Fruit fly (Drosophila melanogaster) whole organism, embryonic: ENCODE data around the gene CG43389.

ENCODE experiments used
- BtbVII ChIP-seq: fragments of 200-800 bp; sonication (Bioruptor generic); optimal IDR thresholded peaks from 3 replicates; lab custom pipeline; 2017; ENCODE audit warnings: missing biosample characterization, mild to moderate bottlenecking, missing genetic modification characterization
- CG10147 ChIP-seq: fragments of 200-800 bp; sonication (Bioruptor generic); optimal IDR thresholded peaks from 2 replicates; lab custom pipeline; 2019; ENCODE audit warnings: missing biosample characterization, mild to moderate bottlenecking, missing genetic modification characterization, moderate library complexity
- CG11456 ChIP-seq: fragments of 200-800 bp; sonication (Bioruptor generic); IDR thresholded peaks from 3 replicates; pipeline ENCODE4 v1.3.6; 2022; ENCODE audit warnings: missing biosample characterization, missing genetic modification characterization
- CG12236 ChIP-seq: fragments of 200-800 bp; sonication (Bioruptor generic); optimal IDR thresholded peaks from 2 replicates; lab custom pipeline; 2016; ENCODE audit warnings: missing biosample characterization, missing genetic modification characterization
- CG14014 ChIP-seq: fragments of 200-800 bp; sonication (Bioruptor generic); IDR thresholded peaks from 2 replicates; pipeline ENCODE4 v1.3.6; 2022; ENCODE audit warnings: missing biosample characterization, missing genetic modification characterization
- CG2120 ChIP-seq: fragments of 200-800 bp; sonication (Bioruptor generic); optimal IDR thresholded peaks from 3 replicates; lab custom pipeline; 2016; ENCODE audit warnings: missing biosample characterization, missing genetic modification characterization
- CG32532 ChIP-seq: fragments of 200-800 bp; sonication (Bioruptor generic); IDR thresholded peaks from 2 replicates; pipeline ENCODE4 v1.3.6; 2022; ENCODE audit warnings: missing biosample characterization, missing genetic modification characterization
- CG33213 ChIP-seq: fragments of 200-800 bp; sonication (Bioruptor generic); optimal IDR thresholded peaks from 3 replicates; lab custom pipeline; 2016; ENCODE audit warnings: missing biosample characterization, missing genetic modification characterization
- CG3407 ChIP-seq: fragments of 200-800 bp; sonication (Bioruptor generic); optimal IDR thresholded peaks from 2 replicates; lab custom pipeline; 2018; ENCODE audit warnings: missing biosample characterization, mild to moderate bottlenecking, missing genetic modification characterization
- CG4328 ChIP-seq: fragments of 200-800 bp; sonication (Bioruptor generic); optimal IDR thresholded peaks from 3 replicates; lab custom pipeline; 2017; ENCODE audit warnings: missing biosample characterization, missing genetic modification reagents, missing genetic modification characterization
- CG5180 ChIP-seq: fragments of 200-800 bp; sonication (Bioruptor generic); optimal IDR thresholded peaks from 3 replicates; lab custom pipeline; 2017; ENCODE audit warnings: missing biosample characterization, missing genetic modification characterization, mild to moderate bottlenecking, moderate library complexity, missing genetic modification reagents
- CG6854 ChIP-seq: fragments of 200-800 bp; sonication (Bioruptor generic); optimal IDR thresholded peaks from 3 replicates; lab custom pipeline; 2017; ENCODE audit warnings: missing biosample characterization, mild to moderate bottlenecking, missing genetic modification characterization
- CG7745 ChIP-seq: fragments of 200-800 bp; sonication (Bioruptor generic); optimal IDR thresholded peaks from 2 replicates; lab custom pipeline; 2018; ENCODE audit warnings: missing biosample characterization, mild to moderate bottlenecking, missing genetic modification characterization, moderate library complexity
- CG8359 ChIP-seq: fragments of 200-800 bp; sonication (Bioruptor generic); optimal IDR thresholded peaks from 2 replicates; lab custom pipeline; 2017; ENCODE audit warnings: missing biosample characterization, mild to moderate bottlenecking, missing genetic modification characterization, borderline replicate concordance
- CG8478 ChIP-seq: fragments of >200 bp; optimal IDR thresholded peaks from 2 replicates; lab custom pipeline; 2018
- CG8944 ChIP-seq: fragments of 200-800 bp; sonication (Bioruptor generic); optimal IDR thresholded peaks from 3 replicates; lab custom pipeline; 2016; ENCODE audit warnings: missing biosample characterization, missing genetic modification characterization
- Camta ChIP-seq: fragments of 200-800 bp; sonication (Bioruptor generic); optimal IDR thresholded peaks from 2 replicates; lab custom pipeline; 2016; ENCODE audit warnings: missing biosample characterization, missing genetic modification characterization
- Dek ChIP-seq: fragments of 200-800 bp; sonication (Bioruptor generic); optimal IDR thresholded peaks from 3 replicates; lab custom pipeline; 2019; ENCODE audit warnings: missing biosample characterization, mild to moderate bottlenecking, missing genetic modification characterization, moderate library complexity
- Dip3 ChIP-seq: fragments of 200-800 bp; sonication (Bioruptor generic); optimal IDR thresholded peaks from 3 replicates; lab custom pipeline; 2016; ENCODE audit warnings: missing biosample characterization, missing genetic modification characterization
- Dll ChIP-seq: fragments of 200-800 bp; sonication (Bioruptor generic); IDR thresholded peaks from 4 replicates; pipeline ENCODE4 v1.3.6; 2022; ENCODE audit warnings: missing biosample characterization, missing genetic modification characterization; ENCODE audit not compliant: partially characterized antibody
- HLH4C ChIP-seq: fragments of 200-800 bp; sonication (Bioruptor generic); IDR thresholded peaks from 3 replicates; pipeline ENCODE4 v1.3.6; 2022; ENCODE audit warnings: missing biosample characterization, missing genetic modification characterization; ENCODE audit not compliant: partially characterized antibody
- Lhr ChIP-seq: fragments of 200-800 bp; sonication (Bioruptor generic); optimal IDR thresholded peaks from 3 replicates; lab custom pipeline; 2017; ENCODE audit warnings: mild to moderate bottlenecking, missing biosample characterization, missing genetic modification reagents, missing genetic modification characterization
- MBD-R2 ChIP-seq: fragments of 200-800 bp; sonication (Bioruptor generic); IDR thresholded peaks from 2 replicates; pipeline ENCODE4 v1.3.6; 2022; ENCODE audit warnings: missing biosample characterization, missing genetic modification characterization
- Myb ChIP-seq: fragments of 200-800 bp; sonication (Bioruptor generic); optimal IDR thresholded peaks from 2 replicates; lab custom pipeline; 2016; ENCODE audit warnings: missing biosample characterization, missing genetic modification characterization
- Nf-YA ChIP-seq: fragments of 200-800 bp; sonication (Bioruptor generic); IDR thresholded peaks from 2 replicates; pipeline ENCODE4 v1.3.6; 2022; ENCODE audit warnings: missing biosample characterization, missing genetic modification characterization
- Sox102F ChIP-seq: fragments of 200-800 bp; sonication (Bioruptor generic); optimal IDR thresholded peaks from 2 replicates; lab custom pipeline; 2018; ENCODE audit warnings: missing biosample characterization, mild to moderate bottlenecking, missing genetic modification characterization, moderate library complexity
- Taf1 ChIP-seq: fragments of 200-800 bp; sonication (Bioruptor generic); IDR thresholded peaks from 2 replicates; pipeline ENCODE4 v1.3.6; 2022; ENCODE audit warnings: missing biosample characterization, missing genetic modification characterization
- Usf ChIP-seq: fragments of 200-800 bp; sonication (Bioruptor generic); optimal IDR thresholded peaks from 2 replicates; lab custom pipeline; 2017; ENCODE audit warnings: missing genotype, missing biosample characterization, missing genetic modification characterization
- bcd ChIP-seq: fragments of 200-800 bp; sonication (Bioruptor generic); optimal IDR thresholded peaks from 2 replicates; lab custom pipeline; 2017; ENCODE audit warnings: missing biosample characterization, mild to moderate bottlenecking, missing genetic modification characterization
- br ChIP-seq: fragments of >200 bp; optimal IDR thresholded peaks from 2 replicates; lab custom pipeline; 2017
- crol ChIP-seq: fragments of 200-800 bp; sonication (Bioruptor generic); IDR thresholded peaks from 2 replicates; pipeline ENCODE4 v1.3.6; 2022; ENCODE audit warnings: missing biosample characterization, missing genetic modification characterization
- disco-r ChIP-seq: fragments of 200-800 bp; sonication (Bioruptor generic); optimal IDR thresholded peaks from 2 replicates; lab custom pipeline; 2016; ENCODE audit warnings: missing biosample characterization, missing genetic modification characterization
- dmrt99B ChIP-seq: fragments of 200-800 bp; sonication (Bioruptor generic); optimal IDR thresholded peaks from 2 replicates; lab custom pipeline; 2018; ENCODE audit warnings: missing biosample characterization, mild to moderate bottlenecking, missing genetic modification characterization, moderate library complexity
- ftz-f1 ChIP-seq: fragments of 200-800 bp; sonication (Bioruptor generic); optimal IDR thresholded peaks from 2 replicates; lab custom pipeline; 2016; ENCODE audit warnings: missing biosample characterization, missing genetic modification characterization
- gfzf ChIP-seq: fragments of 200-800 bp; sonication (Bioruptor generic); optimal IDR thresholded peaks from 2 replicates; lab custom pipeline; 2016; ENCODE audit warnings: missing biosample characterization, mild to moderate bottlenecking, missing genetic modification characterization, moderate library complexity
- gt ChIP-seq: fragments of 200-800 bp; sonication (Bioruptor generic); IDR thresholded peaks from 2 replicates; pipeline ENCODE4 v1.3.6; 2022; ENCODE audit warnings: missing biosample characterization, missing genetic modification characterization
- h ChIP-seq: fragments of >200 bp; optimal IDR thresholded peaks from 2 replicates; lab custom pipeline; 2017
- her ChIP-seq: fragments of 200-800 bp; sonication (Bioruptor generic); optimal IDR thresholded peaks from 2 replicates; lab custom pipeline; 2016; ENCODE audit warnings: missing biosample characterization, missing genetic modification characterization
- jigr1 ChIP-seq: fragments of 200-800 bp; sonication (Bioruptor generic); IDR thresholded peaks from 3 replicates; pipeline ENCODE4 v1.3.6; 2022; ENCODE audit warnings: missing biosample characterization, missing genetic modification characterization
- knrl ChIP-seq: fragments of 200-800 bp; sonication (Bioruptor generic); IDR thresholded peaks from 3 replicates; pipeline ENCODE4 v1.3.6; 2022; ENCODE audit warnings: missing biosample characterization, missing genetic modification characterization; ENCODE audit not compliant: partially characterized antibody
- mld ChIP-seq: fragments of 200-800 bp; sonication (Bioruptor generic); IDR thresholded peaks from 3 replicates; pipeline ENCODE4 v1.3.6; 2022; ENCODE audit warnings: missing biosample characterization, missing genetic modification characterization; ENCODE audit not compliant: partially characterized antibody
- oc ChIP-seq: fragments of 200-800 bp; sonication (Bioruptor generic); optimal IDR thresholded peaks from 2 replicates; lab custom pipeline; 2018; ENCODE audit warnings: missing biosample characterization, mild to moderate bottlenecking, missing genetic modification characterization, moderate library complexity
- onecut ChIP-seq: fragments of 200-800 bp; sonication (Bioruptor generic); IDR thresholded peaks from 2 replicates; pipeline ENCODE4 v1.3.6; 2022; ENCODE audit warnings: missing biosample characterization, missing genetic modification characterization
- otp ChIP-seq: fragments of 200-800 bp; sonication (Bioruptor generic); IDR thresholded peaks from 3 replicates; pipeline ENCODE4, ENCODE4 v1.3.6; 2022; ENCODE audit warnings: missing biosample characterization, missing genetic modification characterization
- p53 ChIP-seq: fragments of 200-800 bp; sonication (Bioruptor generic); optimal IDR thresholded peaks from 2 replicates; lab custom pipeline; 2016; ENCODE audit warnings: missing biosample characterization, missing genetic modification characterization
- prd ChIP-seq, 3 experiments: fragments of >200 bp in 2 of 3; fragments of 200-800 bp in 1 of 3; sonication (Bioruptor generic) in 1 of 3; optimal IDR thresholded peaks in 2 of 3; IDR thresholded peaks in 1 of 3; 2 replicates in 2 of 3; 3 replicates in 1 of 3; pipeline versions ENCODE4 v1.3.6 to Lab custom; 2017 to 2022; ENCODE audit warnings: missing biosample characterization in 1 of 3, missing genetic modification characterization in 1 of 3
- scrt ChIP-seq: fragments of 200-800 bp; sonication (Bioruptor generic); optimal IDR thresholded peaks from 2 replicates; lab custom pipeline; 2018; ENCODE audit warnings: missing biosample characterization, mild to moderate bottlenecking, missing genetic modification characterization, moderate library complexity
- trh ChIP-seq: fragments of 200-800 bp; sonication (Bioruptor generic); optimal IDR thresholded peaks from 2 replicates; lab custom pipeline; 2016; ENCODE audit warnings: missing biosample characterization, missing genetic modification characterization
- vvl ChIP-seq: fragments of 200-800 bp; sonication (Bioruptor generic); IDR thresholded peaks from 2 replicates; pipeline ENCODE4 v1.3.6; 2022; ENCODE audit warnings: missing biosample characterization, missing genetic modification characterization
- wor ChIP-seq: fragments of 200-800 bp; sonication (Bioruptor generic); IDR thresholded peaks from 2 replicates; pipeline ENCODE4 v1.3.6; 2022; ENCODE audit warnings: missing biosample characterization, missing genetic modification characterization

Gene CG43389

DNA sequence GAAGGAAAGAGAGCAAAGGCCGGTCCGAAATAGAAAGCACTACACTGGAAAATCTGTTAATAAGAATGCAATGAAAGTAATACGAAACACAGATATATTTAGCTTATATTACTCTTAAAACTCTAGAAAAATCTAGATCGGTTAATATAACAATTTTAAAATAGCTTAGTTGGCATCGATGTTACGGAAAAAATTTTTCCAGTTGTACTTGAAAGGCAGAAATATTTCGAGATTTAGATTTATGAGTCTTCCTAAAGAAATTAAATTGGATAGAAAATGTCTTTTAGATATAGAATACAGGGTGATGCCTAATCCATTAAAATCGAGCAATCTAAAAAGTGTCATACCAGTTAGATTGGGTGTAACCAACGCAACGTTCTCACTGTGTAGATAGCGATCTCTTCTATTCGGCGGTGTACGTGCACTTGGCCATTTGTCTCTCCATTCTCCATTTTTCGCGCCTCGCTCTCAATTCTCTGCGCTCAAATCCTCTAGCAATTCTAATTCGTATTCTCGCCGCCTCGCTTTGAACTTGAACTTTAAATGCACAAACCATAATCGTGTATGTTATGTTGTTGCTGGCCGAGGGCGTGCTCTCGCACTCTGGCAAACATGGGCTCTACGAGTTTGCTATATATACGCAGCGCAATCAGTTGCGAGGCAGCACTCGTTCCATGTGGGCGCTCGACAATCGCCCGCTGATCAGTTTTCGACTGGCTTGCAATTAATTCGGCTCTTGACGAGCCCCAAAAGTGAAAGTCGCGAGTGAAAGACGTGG is 2.4 kb downstream of the CG43389 start (continued):
- TF ChIP-seq CG10147 (peak; percentile 94), oc (peak; percentile 86), wor (GFP tag; lab: Robert Waterston, UW) (peak; percentile 91), h (no peak), crol (GFP tag; lab: Robert Waterston, UW) (no peak), Usf (peak; percentile 96), Dip3 (GFP tag; lab: Kevin White, UChicago) (peak; percentile 95), Dll (no peak), Sox102F (GFP tag; lab: Kevin White, UChicago) (peak; percentile 94), CG6854 (GFP tag; lab: Kevin White, UChicago) (peak; percentile 90), Myb (peak; percentile 85), CG8944 (GFP tag; lab: Kevin White, UChicago) (peak; percentile 94), Camta (GFP tag; lab: Kevin White, UChicago) (peak; percentile 96), Dek (tag; lab: Kevin White, UChicago) (peak; percentile 89), BtbVII (GFP tag; lab: Kevin White, UChicago) (peak; percentile 91), mld (GFP tag; lab: Robert Waterston, UW) (no peak), her (GFP tag; lab: Kevin White, UChicago) (peak; percentile 88), prd (optimal IDR thresholded peaks at IDR 0.05; lab: Kevin White, UChicago) (no peak), prd (GFP tag; IDR thresholded peaks at IDR 0.05; lab: Robert Waterston, UW) (peak; percentile 93), CG12236 (GFP tag; lab: Kevin White, UChicago) (peak; percentile 94), CG8359 (GFP tag; lab: Kevin White, UChicago) (peak; percentile 86), disco-r (GFP tag; lab: Kevin White, UChicago) (peak; percentile 94), CG4328 (GFP tag; lab: Kevin White, UChicago) (peak; percentile 92), jigr1 (GFP tag; lab: Robert Waterston, UW) (peak; percentile 87), p53 (GFP tag; lab: Kevin White, UChicago) (peak; percentile 65), scrt (GFP tag; lab: Kevin White, UChicago) (peak; percentile 80), MBD-R2 (GFP tag; lab: Robert Waterston, UW) (peak; percentile 61; the same call in 1 of the 2 replicates), CG3407 (GFP tag; lab: Kevin White, UChicago) (peak; percentile 88), CG32532 (GFP tag; lab: Robert Waterston, UW) (peak; percentile 82), CG33213 (GFP tag; lab: Kevin White, UChicago) (peak; percentile 87), gfzf (GFP tag; lab: Kevin White, UChicago) (no peak), dmrt99B (tag; lab: Kevin White, UChicago) (peak; percentile 96), trh (peak; percentile 87), bcd (peak; percentile 95), CG11456 (GFP tag; lab: Robert Waterston, UW) (peak; percentile 76), knrl (GFP tag; lab: Robert Waterston, UW) (no peak), br (lab: Kevin White, UChicago) (no peak), CG7745 (tag; lab: Kevin White, UChicago) (no peak), onecut (GFP tag; lab: Robert Waterston, UW) (peak; percentile 62), CG8478 (no peak), Nf-YA (GFP tag; lab: Robert Waterston, UW) (peak; percentile 59; the same call in 1 of the 2 replicates), CG5180 (GFP tag; lab: Kevin White, UChicago) (peak; percentile 81), CG2120 (GFP tag; lab: Kevin White, UChicago) (peak; percentile 98), Lhr (GFP tag; lab: Kevin White, UChicago) (peak; percentile 84), ftz-f1 (GFP tag; lab: Kevin White, UChicago) (peak; percentile 91), otp (GFP tag; lab: Robert Waterston, UW) (peak; percentile 77), vvl (GFP tag; lab: Robert Waterston, UW) (peak; percentile 79), gt (GFP tag; lab: Robert Waterston, UW) (peak; percentile 63), HLH4C (no peak), Taf1 (GFP tag; lab: Robert Waterston, UW) (peak; percentile 78; the same call in 1 of the 2 replicates), CG14014 (GFP tag; lab: Robert Waterston, UW) (peak; percentile 88)
